Worm (Caenorhabditis elegans): ENCODE measurements around the gene C47E12.2.

The C47E12.2 gene

ce11 chrIV:10017633-10018032, 14.3 kb upstream of the C47E12.2 start, which contains the start of gene F44D12.2:
Gene F44D12.2, minus strand, starts transcription at chrIV:10017733.
- no peak for TF ChIP-seq unc-130 (GFP tag; optimal IDR thresholded peaks at IDR 0.05)
- TF ChIP-seq lin-13 (GFP tag; optimal IDR thresholded peaks at IDR 0.05), result no peak
- TF ChIP-seq dmd-9 (GFP tag; IDR thresholded peaks at IDR 0.05), result no peak
- TF ChIP-seq fkh-10 (GFP tag; optimal IDR thresholded peaks at IDR 0.05), result no peak
- peak; percentile 6 for TF ChIP-seq aha-1 (tag)
- no peak for TF ChIP-seq mes-2 (tag; optimal IDR thresholded peaks at IDR 0.05; ENCODE audit: poor library complexity, severe bottlenecking)
- TF ChIP-seq nhr-28 (tag; optimal IDR thresholded peaks at IDR 0.05), result peak; percentile 76
- no peak for TF ChIP-seq daf-16 (GFP tag; optimal IDR thresholded peaks at IDR 0.05)
- peak; percentile 37 for TF ChIP-seq daf-16 (tag; optimal IDR thresholded peaks at IDR 0.05)

ce11 chrIV:10016977-10017376, 13.7 kb upstream of the C47E12.2 start, which contains the start of gene ent-7:
Gene ent-7, plus strand, starts transcription at chrIV:10017277.
- TF ChIP-seq F49E8.2 (tag; optimal IDR thresholded peaks at IDR 0.05; ENCODE audit: borderline replicate concordance) (no peak), nhr-76 (tag; optimal IDR thresholded peaks at IDR 0.05) (no peak), dmd-6 (GFP tag; IDR thresholded peaks at IDR 0.05) (no peak), ceh-82 (tag; optimal IDR thresholded peaks at IDR 0.05) (no peak), aha-1 (tag) (no peak), mxl-3 (GFP tag; optimal IDR thresholded peaks at IDR 0.05) (no peak), unc-39 (tag; optimal IDR thresholded peaks at IDR 0.05) (no peak), nhr-11 (tag; optimal IDR thresholded peaks at IDR 0.05) (no peak), ceh-44 (GFP tag; IDR thresholded peaks at IDR 0.05) (no peak), ztf-7 (tag; optimal IDR thresholded peaks at IDR 0.05) (no peak), nhr-77 (tag; optimal IDR thresholded peaks at IDR 0.05) (no peak), nhr-237 (tag; optimal IDR thresholded peaks at IDR 0.05) (no peak), hmg-1.1 (GFP tag; IDR thresholded peaks at IDR 0.05) (no peak), ZK546.5 (tag; optimal IDR thresholded peaks at IDR 0.05) (no peak), madf-9 (GFP tag; conservative IDR thresholded peaks at IDR 0.05) (no peak), fos-1 (tag; optimal IDR thresholded peaks at IDR 0.05) (no peak), ama-1 (optimal IDR thresholded peaks at IDR 0.05) (no peak), zip-11 (GFP tag; IDR thresholded peaks at IDR 0.05) (no peak), ceh-28 (tag; optimal IDR thresholded peaks at IDR 0.05) (no peak)

- TF ChIP-seq lin-15B (tag; optimal IDR thresholded peaks at IDR 0.05) (no peak), duxl-1 (tag; optimal IDR thresholded peaks at IDR 0.05; ENCODE audit: poor library complexity) (no peak), aha-1 (tag) (peak; percentile 60), gei-8 (GFP tag; optimal IDR thresholded peaks at IDR 0.05) (no peak)
These were observed 6.2 kb upstream of the C47E12.2 start, which contains the start of gene magu-4 for ce11 chrIV:10009536-10009935. Gene magu-4, plus strand, starts transcription at chrIV:10009753.

- TF ChIP-seq skn-1 (tag; optimal IDR thresholded peaks at IDR 0.05) (no peak), daf-19 (GFP tag; conservative IDR thresholded peaks at IDR 0.05) (no peak), aha-1 (tag) (no peak), mep-1 (tag; optimal IDR thresholded peaks at IDR 0.05) (no peak), hmg-1.1 (GFP tag; IDR thresholded peaks at IDR 0.05) (0 out of 2 replicates have a peak, but pooled peaks have one; percentile 50), hlh-11 (tag; optimal IDR thresholded peaks at IDR 0.05) (peak; percentile 50), nhr-10 (tag; optimal IDR thresholded peaks at IDR 0.05) (no peak), hlh-30 (tag; optimal IDR thresholded peaks at IDR 0.05; ENCODE audit: insufficient read depth) (peak; percentile 5), ZK337.2 (GFP tag; IDR thresholded peaks at IDR 0.05) (no peak), nhr-28 (tag; optimal IDR thresholded peaks at IDR 0.05) (peak; percentile 74), D1046.2 (GFP tag; IDR thresholded peaks at IDR 0.05) (no peak), daf-16 (GFP tag; optimal IDR thresholded peaks at IDR 0.05) (no peak), daf-16 (tag; optimal IDR thresholded peaks at IDR 0.05) (peak; percentile 20), mxl-3 (GFP tag; optimal IDR thresholded peaks at IDR 0.05) (peak; percentile 54), nhr-77 (tag; optimal IDR thresholded peaks at IDR 0.05) (peak; percentile 5), F26F4.8 (GFP tag; conservative IDR thresholded peaks at IDR 0.05) (no peak), pha-4 (GFP tag; IDR thresholded peaks at IDR 0.05) (no peak), pha-4 (tag; optimal IDR thresholded peaks at IDR 0.05) (peak; percentile 42), lsy-2 (tag; optimal IDR thresholded peaks at IDR 0.05) (peak in 1 of 2 experiments; percentile 31), zfp-2 (tag; optimal IDR thresholded peaks at IDR 0.05) (no peak), madf-5 (GFP tag; IDR thresholded peaks at IDR 0.05) (0 out of 4 replicates have a peak, but pooled peaks of 1 of the 2 experiments have one; percentile 16), dve-1 (tag; optimal IDR thresholded peaks at IDR 0.05; ENCODE audit: insufficient read depth) (peak; percentile 46), unc-39 (tag; optimal IDR thresholded peaks at IDR 0.05) (no peak), Y48G9A.11 (GFP tag; IDR thresholded peaks at IDR 0.05) (no peak), ctbp-1 (GFP tag; IDR thresholded peaks at IDR 0.05) (no peak), mes-2 (tag; optimal IDR thresholded peaks at IDR 0.05; ENCODE audit: poor library complexity, severe bottlenecking) (peak; percentile 30), gei-8 (GFP tag; optimal IDR thresholded peaks at IDR 0.05) (no peak)
These were observed 4.5 kb upstream of the C47E12.2 start for ce11 chrIV:10007758-10008157.
